Worm (Caenorhabditis elegans) whole organism, young adult: Measurements from ENCODE around the gene C50E10.1.

ENCODE experiments used
- F52B5.7 ChIP-seq: sonication (generic microtip); optimal IDR thresholded peaks from 2 replicates; lab custom pipeline; 2016; ENCODE audit warnings: mild to moderate bottlenecking, missing genetic modification characterization, missing compliant biosample characterization
- F57C9.4 ChIP-seq: sonication (generic microtip); optimal IDR thresholded peaks from 2 replicates; lab custom pipeline; 2017; ENCODE audit warnings: mild to moderate bottlenecking, missing genetic modification characterization, missing compliant biosample characterization
- K12H6.12 ChIP-seq: fragments of 200-800 bp; sonication (Bioruptor generic); optimal IDR thresholded peaks from 2 replicates; lab custom pipeline; 2018; ENCODE audit warnings: mild to moderate bottlenecking, missing genetic modification characterization, missing compliant biosample characterization
- T07F8.4 ChIP-seq: sonication (generic microtip); optimal IDR thresholded peaks from 2 replicates; lab custom pipeline; 2016; ENCODE audit warnings: mild to moderate bottlenecking, missing genetic modification characterization, moderate library complexity, missing compliant biosample characterization
- Y95B8A.8 ChIP-seq: fragments of 200-800 bp; sonication (Bioruptor generic); IDR thresholded peaks from 2 replicates; pipeline ENCODE4 v1.3.6; 2022; ENCODE audit warnings: missing genetic modification reagents, missing genetic modification characterization, missing compliant biosample characterization
- athp-1 ChIP-seq: sonication (generic microtip); optimal IDR thresholded peaks from 2 replicates; lab custom pipeline; 2017; ENCODE audit warnings: mild to moderate bottlenecking, missing genetic modification characterization, missing compliant biosample characterization
- ceh-58 ChIP-seq: fragments of 200-800 bp; sonication (Bioruptor generic); IDR thresholded peaks from 2 replicates; pipeline ENCODE4 v1.3.6; 2022; ENCODE audit warnings: missing genetic modification characterization, missing compliant biosample characterization
- chd-7 ChIP-seq: sonication (generic microtip); optimal IDR thresholded peaks from 2 replicates; lab custom pipeline; 2016; ENCODE audit warnings: mild to moderate bottlenecking, missing genetic modification characterization, moderate library complexity, missing compliant biosample characterization
- dox-1 ChIP-seq: fragments of 200-800 bp; sonication (Bioruptor generic); IDR thresholded peaks from 2 replicates; pipeline ENCODE4 v1.3.6; 2022; ENCODE audit warnings: missing genetic modification reagents, missing genetic modification characterization, missing compliant biosample characterization
- efl-1 ChIP-seq: fragments of 150-350 bp; optimal IDR thresholded peaks from 2 replicates; lab custom pipeline; 2014; ENCODE audit warnings: missing biosample characterization, missing genetic modification reagents, missing genetic modification characterization
- egl-18 ChIP-seq: fragments of 200-800 bp; sonication (Bioruptor generic); IDR thresholded peaks from 2 replicates; pipeline ENCODE4 v1.3.6; 2022; ENCODE audit warnings: missing genetic modification reagents, missing genetic modification characterization, missing compliant biosample characterization
- egrh-3 ChIP-seq: fragments of 200-800 bp; sonication (Bioruptor generic); IDR thresholded peaks from 2 replicates; pipeline ENCODE4 v1.3.6; 2022; ENCODE audit warnings: missing genetic modification reagents, missing genetic modification characterization, missing compliant biosample characterization
- hsf-1 ChIP-seq: fragments of 200-800 bp; sonication (Bioruptor generic); IDR thresholded peaks from 2 replicates; pipeline ENCODE4 v1.3.6; 2022; ENCODE audit warnings: missing genetic modification reagents, missing genetic modification characterization, missing compliant biosample characterization
- mcd-1 ChIP-seq: fragments of 200-800 bp; sonication (Bioruptor generic); IDR thresholded peaks from 2 replicates; pipeline ENCODE4 v1.3.6; 2022; ENCODE audit warnings: missing genetic modification reagents, missing genetic modification characterization, missing compliant biosample characterization
- rcor-1 ChIP-seq: fragments of 200-800 bp; sonication (Bioruptor generic); IDR thresholded peaks from 2 replicates; pipeline ENCODE4 v1.3.6; 2022; ENCODE audit warnings: missing genetic modification reagents, missing genetic modification characterization, missing compliant biosample characterization
- unc-130 ChIP-seq: sonication (generic microtip); optimal IDR thresholded peaks from 2 replicates; lab custom pipeline; 2016; ENCODE audit warnings: missing genetic modification reagents, missing genetic modification characterization, missing compliant biosample characterization
- zim-3 ChIP-seq: sonication (generic microtip); optimal IDR thresholded peaks from 2 replicates; lab custom pipeline; 2017; ENCODE audit warnings: mild to moderate bottlenecking, missing genetic modification characterization, moderate library complexity, missing compliant biosample characterization
- ztf-18 ChIP-seq: sonication (generic microtip); optimal IDR thresholded peaks from 2 replicates; lab custom pipeline; 2016; ENCODE audit warnings: missing genotype, mild to moderate bottlenecking, missing genetic modification characterization, missing compliant biosample characterization

C50E10.1 gene

DNA sequence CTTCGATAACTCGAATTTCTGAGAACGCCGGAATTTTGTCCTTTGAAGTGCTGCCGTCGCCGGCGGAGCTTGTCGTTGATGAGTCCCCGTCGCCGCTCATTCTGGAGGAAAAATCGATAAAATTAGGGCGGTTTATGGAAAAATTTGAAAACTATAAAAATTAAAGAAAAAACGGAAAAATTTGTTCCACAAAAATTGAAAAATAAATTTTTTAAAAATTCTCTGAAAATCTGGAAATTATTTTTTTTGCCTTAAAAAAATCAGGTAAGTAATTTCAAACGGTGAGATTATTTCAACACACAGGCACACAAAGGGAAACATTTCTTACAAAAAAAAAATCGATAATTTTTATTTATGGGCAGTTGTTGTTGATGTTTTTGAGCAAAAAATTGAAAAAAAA is 45.7 kb downstream of the C50E10.1 start, which contains the start of gene parn-2:
parn-2 (minus strand) TSS at position 101 of the 400 bp plus-strand sequence.
- TF ChIP-seq hsf-1 (GFP tag; lab: Robert Waterston, UW), result no peak

DNA sequence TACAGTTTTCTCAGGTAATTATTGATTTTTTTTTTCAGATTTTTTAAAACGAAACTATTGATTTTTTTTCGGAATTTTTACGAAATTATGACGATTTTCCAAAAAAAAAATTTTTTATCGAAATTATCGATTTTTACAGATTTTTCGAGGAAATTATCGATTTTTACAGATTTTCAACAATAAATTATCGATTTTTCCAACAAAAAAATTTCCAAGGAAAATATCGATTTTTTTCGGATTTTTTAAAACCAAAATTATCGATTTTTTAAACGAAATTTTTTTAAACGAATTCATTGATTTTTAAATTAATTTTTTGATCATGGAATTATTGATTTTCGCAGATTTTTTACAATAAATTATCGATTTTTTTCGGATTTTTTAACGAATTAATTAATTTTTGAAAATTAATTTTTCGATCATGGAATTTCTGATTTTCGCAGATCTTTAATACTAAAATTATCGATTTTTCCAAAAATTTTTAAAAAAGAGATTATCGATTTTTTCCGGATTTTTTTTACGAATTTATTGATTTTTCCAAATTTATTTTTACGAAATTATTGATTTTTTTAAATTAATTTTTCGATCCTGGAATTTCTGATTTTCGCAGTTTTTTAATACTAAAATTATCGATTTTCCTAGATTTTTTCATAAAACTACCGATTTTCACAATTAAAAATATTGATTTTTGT is 46.6 kb downstream of the C50E10.1 start:
- TF ChIP-seq chd-7 (tag; lab: Kevin White, UChicago), result no peak
- no peak for TF ChIP-seq F57C9.4
- TF ChIP-seq F52B5.7 (tag; lab: Kevin White, UChicago), result no peak
- TF ChIP-seq athp-1 (tag; lab: Kevin White, UChicago), result no peak
- no peak for TF ChIP-seq dox-1
- TF ChIP-seq rcor-1 (GFP tag; lab: Robert Waterston, UW), result no peak
- TF ChIP-seq unc-130 (GFP tag; lab: Kevin White, UChicago), result no peak
- TF ChIP-seq ceh-58, result no peak
- no peak for TF ChIP-seq Y95B8A.8 (GFP tag; lab: Robert Waterston, UW)
- TF ChIP-seq ztf-18 (tag; lab: Kevin White, UChicago), result no peak
- TF ChIP-seq mcd-1 (GFP tag; lab: Robert Waterston, UW), result no peak
- no peak for TF ChIP-seq egl-18
- no peak for TF ChIP-seq T07F8.4
- TF ChIP-seq K12H6.12 (tag; lab: Kevin White, UChicago), result no peak
- TF ChIP-seq egrh-3 (GFP tag; lab: Robert Waterston, UW), result no peak
- TF ChIP-seq zim-3 (tag; lab: Kevin White, UChicago), result no peak
- no peak for TF ChIP-seq efl-1 (GFP tag; lab: Kevin White, UChicago)
